Fruit fly (Drosophila melanogaster): ENCODE data around the gene CG33777.
A peak's percentile ranks its signal among the peaks of the same experiment; 100 is the strongest.

CG33777 gene

dm6 chr3L:4543034-4543806 is 11.8 kb downstream of the CG33777 start (continued):
- TF ChIP-seq CG9876 (GFP tag; optimal IDR thresholded peaks at IDR 0.05) (peak; percentile 49), eve (GFP tag; optimal IDR thresholded peaks at IDR 0.05) (peak in 1 of 2 experiments; percentile 65), lmd (GFP tag; IDR thresholded peaks at IDR 0.05) (peak; percentile 40; the same call in 1 of the 2 replicates), E2f1 (GFP tag; IDR thresholded peaks at IDR 0.05) (0 out of 2 replicates have a peak, but pooled peaks have one; percentile 21), Gug (GFP tag; IDR thresholded peaks at IDR 0.05) (peak; percentile 60; the same call in 1 of the 4 replicates), CG16863 (GFP tag; optimal IDR thresholded peaks at IDR 0.05) (peak; percentile 35), CG17912 (GFP tag; optimal IDR thresholded peaks at IDR 0.05) (no peak), CG4282 (GFP tag; optimal IDR thresholded peaks at IDR 0.05) (peak; percentile 80), CG32532 (GFP tag; IDR thresholded peaks at IDR 0.05) (peak; percentile 67), CG13894 (tag; optimal IDR thresholded peaks at IDR 0.05) (peak; percentile 52), gcm (GFP tag; optimal IDR thresholded peaks at IDR 0.05) (no peak), CG4707 (GFP tag; optimal IDR thresholded peaks at IDR 0.05) (peak; percentile 95), prd (optimal IDR thresholded peaks at IDR 0.05) (no peak), prd (GFP tag; IDR thresholded peaks at IDR 0.05) (peak; percentile 69), bbx (GFP tag; IDR thresholded peaks at IDR 0.05; ENCODE audit: partially characterized antibody) (0 out of 2 replicates have a peak, but pooled peaks have one; percentile 11), lilli (GFP tag; optimal IDR thresholded peaks at IDR 0.05) (peak; percentile 68), chif (GFP tag; optimal IDR thresholded peaks at IDR 0.05) (peak; percentile 39 to 41), Dll (GFP tag; IDR thresholded peaks at IDR 0.05; ENCODE audit: partially characterized antibody) (no peak), Atf6 (GFP tag; IDR thresholded peaks at IDR 0.05) (peak; percentile 9; the same call in 1 of the 2 replicates), Drgx (GFP tag; IDR thresholded peaks at IDR 0.05) (peak; percentile 78), Med (GFP tag) (peak; percentile 96), CG4424 (GFP tag; optimal IDR thresholded peaks at IDR 0.05) (peak; percentile 5), gsb-n (tag; optimal IDR thresholded peaks at IDR 0.05) (no peak), tna (GFP tag; IDR thresholded peaks at IDR 0.05; ENCODE audit: partially characterized antibody) (peak; percentile 49; the same call in 1 of the 2 replicates), sisA (GFP tag; IDR thresholded peaks at IDR 0.05) (peak; percentile 40; the same call in 1 of the 2 replicates), CG12155 (GFP tag; optimal IDR thresholded peaks at IDR 0.05) (peak; percentile 32), CG9609 (GFP tag; optimal IDR thresholded peaks at IDR 0.05) (peak; percentile 45), CG12769 (tag; optimal IDR thresholded peaks at IDR 0.05) (peak; percentile 30), chn (GFP tag; optimal IDR thresholded peaks at IDR 0.05) (peak; percentile 23), Myb (GFP tag; optimal IDR thresholded peaks at IDR 0.05) (no peak), CG1024 (GFP tag; IDR thresholded peaks at IDR 0.05) (peak; percentile 55; the same call in 1 of the 2 replicates), onecut (GFP tag; IDR thresholded peaks at IDR 0.05) (0 out of 2 replicates have a peak, but pooled peaks have one; percentile 15), CG1233 (GFP tag; optimal IDR thresholded peaks at IDR 0.05) (peak; percentile 28), usp (GFP tag; optimal IDR thresholded peaks at IDR 0.05) (no peak), CG17186 (GFP tag; optimal IDR thresholded peaks at IDR 0.05) (no peak), Bdp1 (GFP tag; optimal IDR thresholded peaks at IDR 0.05) (peak; percentile 38), CG6765 (GFP tag; optimal IDR thresholded peaks at IDR 0.05) (no peak), tll (GFP tag; optimal IDR thresholded peaks at IDR 0.05) (no peak), CG2202 (tag; optimal IDR thresholded peaks at IDR 0.05) (no peak), dm (GFP tag; optimal IDR thresholded peaks at IDR 0.05) (peak; percentile 0), CG10267 (tag; optimal IDR thresholded peaks at IDR 0.05) (peak; percentile 13), CG10565 (GFP tag; optimal IDR thresholded peaks at IDR 0.05) (no peak), Trl (optimal IDR thresholded peaks at IDR 0.05) (peak; percentile 48 to 80), Trl (GFP tag; optimal IDR thresholded peaks at IDR 0.05) (peak; percentile 54), sr (GFP tag; IDR thresholded peaks at IDR 0.05) (peak; percentile 76), CG31224 (GFP tag; IDR thresholded peaks at IDR 0.05) (peak; percentile 72), H2.0 (GFP tag; IDR thresholded peaks at IDR 0.05) (peak; percentile 47), CG1529 (GFP tag; optimal IDR thresholded peaks at IDR 0.05) (no peak), sens-2 (GFP tag; IDR thresholded peaks at IDR 0.05) (no peak), CG15269 (tag; optimal IDR thresholded peaks at IDR 0.05) (peak; percentile 12)

All from whole organism, embryonic.